Fruit fly (Drosophila melanogaster): Measurements from ENCODE around the gene cpx.

DNA sequence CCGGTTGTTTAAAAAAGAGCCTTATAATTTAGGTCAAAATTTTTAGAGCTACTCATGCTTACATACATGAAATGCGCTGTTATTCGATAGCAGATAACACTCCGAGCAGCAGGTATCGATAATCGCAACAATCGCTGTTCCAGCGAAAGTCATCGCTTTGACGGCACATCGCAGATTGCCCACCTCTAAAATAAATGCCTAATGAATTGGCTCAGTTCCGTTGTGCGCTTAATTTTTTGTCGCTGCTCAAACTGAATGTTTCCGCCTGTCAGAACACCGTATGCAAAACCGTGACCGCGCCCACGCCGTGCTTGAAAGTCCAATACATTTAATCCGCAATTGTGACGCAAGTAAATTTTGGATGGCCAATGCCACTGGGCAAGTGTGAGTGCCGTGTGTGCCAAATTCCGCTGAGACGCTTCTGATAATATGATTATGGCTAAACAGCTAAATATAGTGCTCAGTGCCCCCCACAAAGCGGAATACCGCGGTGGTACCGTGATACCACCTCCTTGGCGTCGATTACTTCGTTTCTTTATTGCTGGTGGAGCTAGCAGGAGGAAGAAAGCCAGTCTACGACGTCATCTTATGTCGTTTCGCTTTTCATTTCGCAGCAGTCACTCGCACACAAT is 39.6 kb downstream of the cpx start, which contains the start of gene CG9795:
- TF ChIP-seq CG9948 (tag; optimal IDR thresholded peaks at IDR 0.05) (no peak), CG34367 (tag; optimal IDR thresholded peaks at IDR 0.05) (no peak), CG8159 (tag; optimal IDR thresholded peaks at IDR 0.05) (no peak), Ets98B (GFP tag; IDR thresholded peaks at IDR 0.05) (peak; percentile 52; the same call in 1 of the 2 replicates), Pif1A (GFP tag; optimal IDR thresholded peaks at IDR 0.05) (no peak), CG10348 (GFP tag; IDR thresholded peaks at IDR 0.05) (no peak), CG12605 (GFP tag; IDR thresholded peaks at IDR 0.05) (no peak), CG8301 (tag; optimal IDR thresholded peaks at IDR 0.05) (no peak), CG4496 (GFP tag; IDR thresholded peaks at IDR 0.05) (peak; percentile 51; the same call in 2 of the 3 replicates), CG13204 (GFP tag; optimal IDR thresholded peaks at IDR 0.05) (no peak)
